Worm (Caenorhabditis elegans): ENCODE data around the gene pbs-1.

Gene pbs-1

ce11 chrIV:1711029-1711489 lies 1.5 kb upstream of the pbs-1 start, which contains the start of gene rpi-2 (continued):
- TF ChIP-seq lsy-27 (tag; optimal IDR thresholded peaks at IDR 0.05; ENCODE audit: borderline replicate concordance, insufficient read depth) (no peak), F55B11.4 (tag; optimal IDR thresholded peaks at IDR 0.05; ENCODE audit: borderline replicate concordance, insufficient read depth) (no peak), madf-3 (GFP tag; IDR thresholded peaks at IDR 0.05) (peak; percentile 93), let-526 (GFP tag; IDR thresholded peaks at IDR 0.05) (0 out of 2 replicates have a peak, but pooled peaks have one; percentile 59), Y56A3A.18 (GFP tag; IDR thresholded peaks at IDR 0.05) (peak; percentile 74; the same call in 1 of the 2 replicates), Y53F4B.3 (GFP tag; IDR thresholded peaks at IDR 0.05) (peak; percentile 58), madf-10 (tag; optimal IDR thresholded peaks at IDR 0.05) (no peak), die-1 (tag; optimal IDR thresholded peaks at IDR 0.05) (peak; percentile 71), let-607 (tag; optimal IDR thresholded peaks at IDR 0.05) (no peak), lir-1 (GFP tag; conservative IDR thresholded peaks at IDR 0.05) (no peak), C17E4.6 (GFP tag; IDR thresholded peaks at IDR 0.05) (peak; percentile 90), xnd-1 (tag; optimal IDR thresholded peaks at IDR 0.05) (peak; percentile 69), B0019.2 (GFP tag; conservative IDR thresholded peaks at IDR 0.05) (no peak), pha-4 (tag; optimal IDR thresholded peaks at IDR 0.05) (no peak), egl-44 (GFP tag; IDR thresholded peaks at IDR 0.05) (peak; percentile 93), rec-8 (tag; optimal IDR thresholded peaks at IDR 0.05) (peak; percentile 40 to 50), nhr-179 (tag; optimal IDR thresholded peaks at IDR 0.05) (no peak), K11D2.4 (GFP tag; IDR thresholded peaks at IDR 0.05) (peak; percentile 67; the same call in 1 of the 2 replicates), F23B12.7 (tag; optimal IDR thresholded peaks at IDR 0.05; ENCODE audit: insufficient read depth) (no peak), dpff-1 (tag; optimal IDR thresholded peaks at IDR 0.05) (peak; percentile 86), rpc-1 (optimal IDR thresholded peaks at IDR 0.05) (no peak), rpc-1 (tag; optimal IDR thresholded peaks at IDR 0.05) (no peak), ztf-25 (GFP tag; IDR thresholded peaks at IDR 0.05) (no peak), F22D6.2 (tag; optimal IDR thresholded peaks at IDR 0.05) (no peak), ztf-28 (GFP tag; IDR thresholded peaks at IDR 0.05) (peak; percentile 57; the same call in 1 of the 2 replicates), Y67H2A.10 (GFP tag; conservative IDR thresholded peaks at IDR 0.05) (no peak), madf-8 (GFP tag; conservative IDR thresholded peaks at IDR 0.05) (peak; percentile 51), atf-7 (tag; optimal IDR thresholded peaks at IDR 0.05) (peak; percentile 78), T26A5.8 (tag; optimal IDR thresholded peaks at IDR 0.05) (peak; percentile 88), egl-18 (GFP tag; IDR thresholded peaks at IDR 0.05) (0 out of 2 replicates have a peak, but pooled peaks have one; percentile 36), gei-17 (GFP tag; optimal IDR thresholded peaks at IDR 0.05) (peak; percentile 5), somi-1 (GFP tag; optimal IDR thresholded peaks at IDR 0.05) (peak; percentile 52), dox-1 (GFP tag; IDR thresholded peaks at IDR 0.05) (peak; percentile 82), unc-130 (GFP tag; optimal IDR thresholded peaks at IDR 0.05) (peak; percentile 91), ztf-22 (GFP tag; optimal IDR thresholded peaks at IDR 0.05) (no peak), ceh-91 (GFP tag; IDR thresholded peaks at IDR 0.05) (peak; percentile 45; the same call in 1 of the 2 replicates), sea-2 (GFP tag; IDR thresholded peaks at IDR 0.05) (0 out of 2 replicates have a peak, but pooled peaks have one; percentile 21), cebp-1 (GFP tag; IDR thresholded peaks at IDR 0.05) (no peak), cebp-1 (tag; optimal IDR thresholded peaks at IDR 0.05) (peak; percentile 74), F52B5.7 (tag; optimal IDR thresholded peaks at IDR 0.05) (peak; percentile 97), tbx-9 (tag; optimal IDR thresholded peaks at IDR 0.05; ENCODE audit: borderline replicate concordance) (peak; percentile 44), lin-54 (GFP tag; optimal IDR thresholded peaks at IDR 0.05) (peak; percentile 86), nhr-27 (tag; optimal IDR thresholded peaks at IDR 0.05) (peak; percentile 62), nhr-90 (tag; optimal IDR thresholded peaks at IDR 0.05) (peak; percentile 66), F57C9.4 (tag; optimal IDR thresholded peaks at IDR 0.05) (no peak), ceh-40 (GFP tag; IDR thresholded peaks at IDR 0.05) (peak; percentile 94), lin-26 (GFP tag; IDR thresholded peaks at IDR 0.05) (peak; percentile 96), snpc-3.4 (tag; optimal IDR thresholded peaks at IDR 0.05) (peak; percentile 87)

Measured in whole organism, young adult.